Worm (Caenorhabditis elegans) whole organism, midembryonic: ENCODE data around the gene C33C12.11.

Source experiments
- cog-1 ChIP-seq: sonication (generic microtip); optimal IDR thresholded peaks from 2 replicates; lab custom pipeline; 2016; ENCODE audit warnings: missing genetic modification characterization, missing compliant biosample characterization
- flt-1 ChIP-seq: fragments of 200-800 bp; sonication (Bioruptor generic); IDR thresholded peaks from 2 replicates; pipeline ENCODE4 v1.3.6; 2022; ENCODE audit warnings: missing genetic modification characterization, missing compliant biosample characterization

DNA sequence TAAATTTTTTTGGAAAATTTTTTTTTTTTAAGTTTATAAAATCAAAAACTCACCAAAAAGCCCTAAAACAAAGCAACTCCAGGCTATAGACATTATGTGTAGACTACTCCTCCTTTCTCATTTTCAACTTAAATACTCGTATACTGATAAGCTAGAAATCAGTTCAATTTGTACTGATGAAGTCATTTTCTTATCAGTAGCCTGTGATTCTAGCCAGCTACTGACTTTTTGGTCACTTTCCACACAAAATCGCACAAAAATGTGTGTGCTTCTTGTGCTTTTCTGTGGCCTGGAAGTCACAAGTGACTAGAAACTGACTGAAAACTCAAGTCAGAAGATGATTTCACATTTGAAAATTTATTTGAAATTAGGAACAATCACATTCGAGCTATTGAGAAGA lies 22.7 kb upstream of the C33C12.11 start, which contains the start of gene gba-2:
- TF ChIP-seq flt-1 (GFP tag; lab: Robert Waterston, UW) (no peak), cog-1 (tag; lab: Kevin White, UChicago) (no peak)
